Worm (Caenorhabditis elegans): ENCODE results near the gene T05A1.5.

DNA sequence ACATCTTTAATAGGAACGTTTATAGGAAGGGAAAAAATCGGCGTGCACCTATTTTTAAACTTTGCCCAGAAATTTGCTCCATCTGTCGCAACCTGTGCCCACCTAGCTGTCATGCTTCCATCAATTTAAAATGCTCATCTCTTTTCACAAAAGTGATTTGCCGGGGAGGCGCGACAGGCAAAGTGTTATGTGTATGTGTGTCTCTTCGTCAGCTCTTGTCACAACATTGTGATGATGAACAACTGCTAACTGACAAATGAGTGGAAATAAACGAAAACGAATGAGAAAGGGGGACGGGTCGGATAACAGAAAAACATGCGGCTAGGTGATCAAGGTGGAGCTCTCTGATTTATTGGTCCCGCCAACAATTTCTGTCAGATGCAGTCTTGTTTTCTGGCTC is 7.9 kb upstream of the T05A1.5 start:
- TF ChIP-seq ref-1 (GFP tag; conservative IDR thresholded peaks at IDR 0.05) (no peak), tab-1 (GFP tag; IDR thresholded peaks at IDR 0.05) (no peak), flt-1 (GFP tag; IDR thresholded peaks at IDR 0.05) (no peak), cog-1 (tag; optimal IDR thresholded peaks at IDR 0.05) (no peak), T22C8.4 (GFP tag; IDR thresholded peaks at IDR 0.05) (no peak), klf-2 (GFP tag; conservative IDR thresholded peaks at IDR 0.05) (no peak), med-1 (GFP tag; optimal IDR thresholded peaks at IDR 0.05; ENCODE audit: insufficient read depth) (no peak)
